Worm (Caenorhabditis elegans) whole organism, young adult: ENCODE measurements around the gene H10E21.5.

ENCODE experiments used
- D2030.7 ChIP-seq: fragments of 200-800 bp; sonication (Bioruptor generic); IDR thresholded peaks from 2 replicates; pipeline ENCODE4 v1.3.6; 2022; ENCODE audit warnings: missing genetic modification reagents, missing genetic modification characterization, missing compliant biosample characterization
- F23B12.7 ChIP-seq: sonication (generic microtip); optimal IDR thresholded peaks from 2 replicates; lab custom pipeline; 2017; ENCODE audit warnings: missing genetic modification characterization, mild to moderate bottlenecking, missing compliant biosample characterization, antibody characterized with exemption, moderate library complexity; ENCODE audit not compliant: insufficient read depth
- F33H1.4 ChIP-seq: fragments of 200-800 bp; sonication (Bioruptor generic); IDR thresholded peaks from 2 replicates; pipeline ENCODE4 v1.3.6; 2022; ENCODE audit warnings: missing genetic modification reagents, missing genetic modification characterization, missing compliant biosample characterization
- F37B4.10 ChIP-seq: fragments of 200-800 bp; sonication (Bioruptor generic); IDR thresholded peaks from 2 replicates; pipeline ENCODE4 v1.3.6; 2022; ENCODE audit warnings: missing genetic modification characterization, missing compliant biosample characterization
- F49E8.2 ChIP-seq: sonication (generic microtip); optimal IDR thresholded peaks from 3 replicates; lab custom pipeline; 2017; ENCODE audit warnings: missing genetic modification characterization, mild to moderate bottlenecking, missing compliant biosample characterization, antibody characterized with exemption, moderate library complexity; ENCODE audit not compliant: insufficient read depth
- F57A8.1 ChIP-seq: fragments of 200-800 bp; sonication (Bioruptor generic); optimal IDR thresholded peaks from 2 replicates; lab custom pipeline; 2018; ENCODE audit warnings: mild to moderate bottlenecking, missing genetic modification characterization, moderate library complexity, missing compliant biosample characterization
- K11D2.4 ChIP-seq: fragments of 200-800 bp; sonication (Bioruptor generic); IDR thresholded peaks from 2 replicates; pipeline ENCODE4 v1.3.6; 2022; ENCODE audit warnings: missing genetic modification reagents, missing genetic modification characterization, missing compliant biosample characterization
- T07F8.4 ChIP-seq: sonication (generic microtip); optimal IDR thresholded peaks from 2 replicates; lab custom pipeline; 2016; ENCODE audit warnings: mild to moderate bottlenecking, missing genetic modification characterization, moderate library complexity, missing compliant biosample characterization
- Y56A3A.18 ChIP-seq: fragments of 200-800 bp; sonication (Bioruptor generic); IDR thresholded peaks from 2 replicates; pipeline ENCODE4 v1.3.6; 2022; ENCODE audit warnings: missing genetic modification reagents, missing genetic modification characterization, missing compliant biosample characterization
- aptf-2 ChIP-seq: fragments of 200-800 bp; sonication (Bioruptor generic); conservative IDR thresholded peaks from 2 replicates; pipeline ENCODE4 v1.3.6; 2022; ENCODE audit warnings: missing genetic modification reagents, missing genetic modification characterization, missing compliant biosample characterization
- attf-6 ChIP-seq: fragments of 200-800 bp; sonication (Bioruptor generic); IDR thresholded peaks from 2 replicates; pipeline ENCODE4 v1.3.6; 2022; ENCODE audit warnings: missing genetic modification reagents, missing genetic modification characterization, missing compliant biosample characterization
- bed-2 ChIP-seq: fragments of 200-800 bp; sonication (Bioruptor generic); IDR thresholded peaks from 2 replicates; pipeline ENCODE4 v1.3.6; 2022; ENCODE audit warnings: missing genetic modification reagents, missing genetic modification characterization, missing compliant biosample characterization
- cebp-2 ChIP-seq: fragments of 200-800 bp; sonication (Bioruptor generic); IDR thresholded peaks from 2 replicates; pipeline ENCODE4 v1.3.6; 2022; ENCODE audit warnings: missing genetic modification characterization, missing compliant biosample characterization
- ceh-27 ChIP-seq: fragments of 200-800 bp; sonication (Bioruptor generic); optimal IDR thresholded peaks from 2 replicates; lab custom pipeline; 2018; ENCODE audit warnings: mild to moderate bottlenecking, missing genetic modification characterization, moderate library complexity, missing compliant biosample characterization
- ceh-58 ChIP-seq: fragments of 200-800 bp; sonication (Bioruptor generic); IDR thresholded peaks from 2 replicates; pipeline ENCODE4 v1.3.6; 2022; ENCODE audit warnings: missing genetic modification characterization, missing compliant biosample characterization
- ceh-91 ChIP-seq: fragments of 200-800 bp; sonication (Bioruptor generic); IDR thresholded peaks from 2 replicates; pipeline ENCODE4 v1.3.6; 2022; ENCODE audit warnings: missing genetic modification reagents, missing genetic modification characterization, missing compliant biosample characterization
- chd-7 ChIP-seq: sonication (generic microtip); optimal IDR thresholded peaks from 2 replicates; lab custom pipeline; 2016; ENCODE audit warnings: mild to moderate bottlenecking, missing genetic modification characterization, moderate library complexity, missing compliant biosample characterization
- dpl-1 ChIP-seq: fragments of 150-350 bp; optimal IDR thresholded peaks from 2 replicates; lab custom pipeline; 2014; ENCODE audit warnings: missing biosample characterization, missing genetic modification reagents, missing genetic modification characterization
- egl-44 ChIP-seq: fragments of 200-800 bp; sonication (Bioruptor generic); IDR thresholded peaks from 2 replicates; pipeline ENCODE4 v1.3.6; 2022; ENCODE audit warnings: missing genetic modification reagents, missing genetic modification characterization, missing compliant biosample characterization
- egrh-3 ChIP-seq: fragments of 200-800 bp; sonication (Bioruptor generic); IDR thresholded peaks from 2 replicates; pipeline ENCODE4 v1.3.6; 2022; ENCODE audit warnings: missing genetic modification reagents, missing genetic modification characterization, missing compliant biosample characterization
- ekl-4 ChIP-seq: fragments of 200-800 bp; sonication (Bioruptor generic); IDR thresholded peaks from 2 replicates; pipeline ENCODE4 v1.3.6; 2022; ENCODE audit warnings: missing genetic modification reagents, missing genetic modification characterization, missing compliant biosample characterization
- ets-4 ChIP-seq: fragments of 200-800 bp; sonication (Bioruptor generic); optimal IDR thresholded peaks from 2 replicates; lab custom pipeline; 2018; ENCODE audit warnings: mild to moderate bottlenecking, missing genetic modification characterization, missing compliant biosample characterization
- fkh-3 ChIP-seq: sonication (generic microtip); optimal IDR thresholded peaks from 2 replicates; lab custom pipeline; 2016; ENCODE audit warnings: mild to moderate bottlenecking, missing genetic modification characterization, missing compliant biosample characterization
- gei-17 ChIP-seq: fragments of 200-800 bp; sonication (Bioruptor generic); optimal IDR thresholded peaks from 2 replicates; lab custom pipeline; 2018; ENCODE audit warnings: mild to moderate bottlenecking, missing genetic modification characterization, missing compliant biosample characterization
- hlh-12 ChIP-seq: sonication (generic microtip); optimal IDR thresholded peaks from 2 replicates; lab custom pipeline; 2016; ENCODE audit warnings: missing genetic modification characterization, missing compliant biosample characterization
- lag-1 ChIP-seq: fragments of 200-800 bp; sonication (Bioruptor generic); IDR thresholded peaks from 2 replicates; pipeline ENCODE4 v1.3.6; 2022; ENCODE audit warnings: missing genetic modification reagents, missing genetic modification characterization, missing compliant biosample characterization
- lin-35 ChIP-seq, 3 experiments: fragments of 150-350 bp in 2 of 3; sonication (generic microtip) in 1 of 3; optimal IDR thresholded peaks; 2 replicates each; lab custom pipeline; 2014 to 2018; ENCODE audit warnings: missing biosample characterization in 3 of 3, missing genetic modification characterization in 3 of 3, missing genetic modification reagents in 3 of 3
- lin-40 ChIP-seq: sonication (generic microtip); optimal IDR thresholded peaks from 2 replicates; lab custom pipeline; 2016; ENCODE audit warnings: missing genetic modification characterization, mild to moderate bottlenecking, missing compliant biosample characterization, missing genotype, missing genetic modification reagents
- lsl-1 ChIP-seq: fragments of 200-800 bp; sonication (Bioruptor generic); optimal IDR thresholded peaks from 2 replicates; lab custom pipeline; 2018; ENCODE audit warnings: mild to moderate bottlenecking, missing genetic modification characterization, moderate library complexity, missing compliant biosample characterization
- mcd-1 ChIP-seq: fragments of 200-800 bp; sonication (Bioruptor generic); IDR thresholded peaks from 2 replicates; pipeline ENCODE4 v1.3.6; 2022; ENCODE audit warnings: missing genetic modification reagents, missing genetic modification characterization, missing compliant biosample characterization
- nfya-1 ChIP-seq: sonication (generic microtip); optimal IDR thresholded peaks from 2 replicates; lab custom pipeline; 2017; ENCODE audit warnings: antibody characterized with exemption, missing compliant biosample characterization, missing genetic modification characterization, borderline replicate concordance; ENCODE audit not compliant: insufficient read depth
- nhr-179 ChIP-seq: sonication (generic microtip); optimal IDR thresholded peaks from 2 replicates; lab custom pipeline; 2016; ENCODE audit warnings: mild to moderate bottlenecking, missing genetic modification characterization, missing compliant biosample characterization
- rpc-1 ChIP-seq, 2 experiments: fragments of 150-350 bp in 1 of 2; sonication (generic microtip) in 1 of 2; optimal IDR thresholded peaks; 2 replicates each; lab custom pipeline; 2014 to 2018; ENCODE audit warnings: missing biosample characterization in 1 of 2, missing genetic modification characterization in 1 of 2, missing genetic modification reagents in 1 of 2, missing genotype in 1 of 2
- tbp1 ChIP-seq: fragments of 200-800 bp; sonication (Bioruptor generic); optimal IDR thresholded peaks from 2 replicates; lab custom pipeline; 2018; ENCODE audit warnings: mild to moderate bottlenecking, missing genetic modification characterization, missing compliant biosample characterization
- zfh-2 ChIP-seq: fragments of 200-800 bp; sonication (Bioruptor generic); conservative IDR thresholded peaks from 2 replicates; pipeline ENCODE4 v1.3.6; 2022; ENCODE audit warnings: missing genetic modification reagents, missing genetic modification characterization, missing compliant biosample characterization
- ztf-18 ChIP-seq: sonication (generic microtip); optimal IDR thresholded peaks from 2 replicates; lab custom pipeline; 2016; ENCODE audit warnings: missing genotype, mild to moderate bottlenecking, missing genetic modification characterization, missing compliant biosample characterization
- ztf-22 ChIP-seq: fragments of 200-800 bp; sonication (Bioruptor generic); optimal IDR thresholded peaks from 2 replicates; lab custom pipeline; 2018; ENCODE audit warnings: mild to moderate bottlenecking, missing genetic modification characterization, moderate library complexity, missing compliant biosample characterization
- ztf-25 ChIP-seq: fragments of 200-800 bp; sonication (Bioruptor generic); IDR thresholded peaks from 2 replicates; pipeline ENCODE4 v1.3.6; 2022; ENCODE audit warnings: missing genetic modification reagents, missing genetic modification characterization, missing compliant biosample characterization

The H10E21.5 gene

DNA sequence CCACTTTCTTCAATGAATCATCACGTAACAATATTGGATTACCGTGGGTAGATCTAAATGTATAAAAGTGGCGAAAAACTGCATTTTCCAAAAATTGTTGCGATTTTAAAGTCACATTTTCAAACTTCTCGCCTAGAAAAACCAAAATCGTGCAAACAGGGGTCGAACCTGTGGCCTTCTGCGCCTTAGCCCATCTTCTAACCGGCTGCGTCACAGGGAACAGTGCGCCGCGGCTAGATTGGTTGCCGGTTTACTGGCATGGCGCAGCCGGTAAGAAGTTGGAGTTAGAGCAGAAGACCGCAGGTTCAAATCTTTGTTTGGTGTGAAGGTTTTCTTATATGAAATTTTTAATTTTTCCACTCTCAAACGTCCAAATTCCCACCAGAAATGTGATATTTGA lies 25.3 kb upstream of the H10E21.5 start:
- TF ChIP-seq ekl-4 (GFP tag; lab: Robert Waterston, UW) (no peak), F33H1.4 (GFP tag; lab: Robert Waterston, UW) (no peak), rpc-1 (optimal IDR thresholded peaks at IDR 0.05; lab: Kevin White, UChicago) (no peak), rpc-1 (tag; optimal IDR thresholded peaks at IDR 0.05; lab: Kevin White, UChicago) (peak; percentile 30), ztf-22 (GFP tag; lab: Kevin White, UChicago) (no peak), tbp1 (GFP tag; lab: Kevin White, UChicago) (peak; percentile 64), fkh-3 (tag; lab: Kevin White, UChicago) (no peak), dpl-1 (GFP tag; lab: Kevin White, UChicago) (no peak), lin-35 (GFP tag; optimal IDR thresholded peaks at IDR 0.05; lab: Kevin White, UChicago) (no peak), lsl-1 (GFP tag; lab: Kevin White, UChicago) (no peak), K11D2.4 (GFP tag; lab: Robert Waterston, UW) (no peak), zfh-2 (GFP tag; lab: Robert Waterston, UW) (no peak), ets-4 (GFP tag; lab: Kevin White, UChicago) (no peak), F23B12.7 (tag; lab: Kevin White, UChicago) (no peak)

ce11 chrIII:48329-48728 lies 24.6 kb upstream of the H10E21.5 start:
- 0 out of 2 replicates have a peak, but pooled peaks have one; percentile 12 for TF ChIP-seq F37B4.10 (GFP tag; lab: Robert Waterston, UW)
- no peak for TF ChIP-seq chd-7
- no peak for TF ChIP-seq nfya-1
- TF ChIP-seq D2030.7 (GFP tag; lab: Robert Waterston, UW) = 0 out of 2 replicates have a peak, but pooled peaks have one; percentile 20
- TF ChIP-seq F33H1.4 (GFP tag; lab: Robert Waterston, UW) = no peak
- 0 out of 2 replicates have a peak, but pooled peaks have one; percentile 64 for TF ChIP-seq ztf-25 (GFP tag; lab: Robert Waterston, UW)
- TF ChIP-seq mcd-1 (GFP tag; lab: Robert Waterston, UW) = 0 out of 2 replicates have a peak, but pooled peaks have one; percentile 16
- peak; percentile 91 for TF ChIP-seq zfh-2 (GFP tag; lab: Robert Waterston, UW)
- peak; percentile 89 for TF ChIP-seq egrh-3 (GFP tag; lab: Robert Waterston, UW)
- TF ChIP-seq hlh-12 (tag; lab: Kevin White, UChicago) = no peak

- TF ChIP-seq ztf-22 (GFP tag; lab: Kevin White, UChicago) (no peak), zfh-2 (GFP tag; lab: Robert Waterston, UW) (peak; percentile 91), F37B4.10 (GFP tag; lab: Robert Waterston, UW) (0 out of 2 replicates have a peak, but pooled peaks have one; percentile 89), egrh-3 (GFP tag; lab: Robert Waterston, UW) (peak; percentile 90; the same call in 1 of the 2 replicates)
Measured at ce11 chrIII:42725-43124, 19.0 kb upstream of the H10E21.5 start.

DNA sequence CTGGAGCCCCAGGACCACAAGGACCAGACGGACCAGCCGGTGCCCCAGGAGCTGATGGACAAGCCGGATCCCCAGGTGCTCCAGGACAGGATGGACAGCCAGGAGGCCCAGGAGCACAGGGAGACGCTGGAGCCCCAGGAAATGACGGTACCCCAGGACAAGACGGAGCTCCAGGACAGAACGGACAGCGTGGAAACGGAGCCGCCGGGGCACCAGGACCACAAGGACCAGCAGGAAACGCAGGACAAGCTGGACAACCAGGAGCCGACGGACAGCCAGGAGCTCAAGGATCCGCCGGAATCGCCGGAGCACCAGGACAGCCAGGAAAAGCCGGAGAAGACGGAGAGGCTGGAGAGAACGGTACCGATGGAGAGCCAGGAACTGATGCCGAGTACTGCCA lies 17.7 kb upstream of the H10E21.5 start:
- TF ChIP-seq lag-1 (GFP tag; lab: Robert Waterston, UW) (no peak), bed-2 (GFP tag; lab: Robert Waterston, UW) (no peak), egrh-3 (GFP tag; lab: Robert Waterston, UW) (peak; percentile 93), Y56A3A.18 (GFP tag; lab: Robert Waterston, UW) (no peak), F57A8.1 (GFP tag; lab: Kevin White, UChicago) (no peak), cebp-2 (0 out of 2 replicates have a peak, but pooled peaks have one; percentile 30), ceh-27 (GFP tag; lab: Kevin White, UChicago) (no peak), T07F8.4 (tag; lab: Kevin White, UChicago) (no peak), attf-6 (GFP tag; lab: Robert Waterston, UW) (no peak), gei-17 (GFP tag; lab: Kevin White, UChicago) (no peak), ztf-18 (no peak), nhr-179 (tag; lab: Kevin White, UChicago) (no peak), ceh-91 (GFP tag; lab: Robert Waterston, UW) (no peak), egl-44 (GFP tag; lab: Robert Waterston, UW) (0 out of 2 replicates have a peak, but pooled peaks have one; percentile 11), ekl-4 (GFP tag; lab: Robert Waterston, UW) (no peak), ceh-58 (GFP tag; lab: Robert Waterston, UW) (no peak), F49E8.2 (tag; lab: Kevin White, UChicago) (no peak), zfh-2 (GFP tag; lab: Robert Waterston, UW) (peak; percentile 87), tbp1 (GFP tag; lab: Kevin White, UChicago) (no peak), aptf-2 (GFP tag; lab: Robert Waterston, UW) (no peak), lin-40 (tag; lab: Kevin White, UChicago) (no peak), fkh-3 (tag; lab: Kevin White, UChicago) (no peak)
- TF ChIP-seq, all 124 proteins: peak for 4
